Worm (Caenorhabditis elegans): Measurements from ENCODE around the gene Y46H3C.7.

DNA sequence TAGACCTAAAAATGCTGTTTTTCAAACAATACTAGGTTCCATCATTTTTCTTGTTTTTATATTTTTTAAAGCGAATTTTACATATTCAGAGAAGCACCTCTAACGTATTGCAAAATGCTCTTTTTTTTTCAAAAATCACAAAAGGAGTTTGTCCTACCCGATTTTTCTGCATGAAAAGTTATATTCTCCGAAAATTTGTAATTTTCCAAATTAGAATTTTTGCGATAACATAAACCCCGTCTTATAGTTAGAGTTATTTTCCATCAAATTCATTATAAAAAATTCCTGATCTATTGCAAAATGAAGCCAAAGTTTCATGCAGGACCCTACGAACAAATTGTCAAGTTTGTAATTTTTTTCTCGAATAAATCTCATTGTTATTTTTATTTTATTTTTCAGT, 14.6 kb upstream of the Y46H3C.7 start, which contains the start of gene srw-99:
- TF ChIP-seq him-1 (tag; optimal IDR thresholded peaks at IDR 0.05) (no peak), W03F9.2 (tag; optimal IDR thresholded peaks at IDR 0.05) (no peak), dao-5 (tag; optimal IDR thresholded peaks at IDR 0.05) (no peak)

All from whole organism, L4/young adult.